Worm (Caenorhabditis elegans) whole organism, late embryonic: Measurements from ENCODE around the gene ZK622.4.

Experiments used
- T23F11.4 ChIP-seq: fragments of 200-800 bp; sonication (Bioruptor generic); optimal IDR thresholded peaks from 2 replicates; lab custom pipeline; 2018; ENCODE audit warnings: mild to moderate bottlenecking, missing genetic modification characterization, missing compliant biosample characterization
- ama-1 ChIP-seq: fragments of 150-350 bp; optimal IDR thresholded peaks from 2 replicates; lab custom pipeline; 2014
- dmd-4 ChIP-seq: sonication (generic microtip); optimal IDR thresholded peaks from 2 replicates; lab custom pipeline; 2016; ENCODE audit warnings: borderline replicate concordance, missing genetic modification characterization, missing compliant biosample characterization
- unc-86 ChIP-seq: sonication (generic microtip); optimal IDR thresholded peaks from 2 replicates; lab custom pipeline; 2016; ENCODE audit warnings: missing genetic modification characterization, missing compliant biosample characterization

ce11 chrII:5281137-5281536 lies 11.4 kb upstream of the ZK622.4 start:
- TF ChIP-seq dmd-4 (tag; lab: Kevin White, UChicago) (no peak), T23F11.4 (GFP tag; lab: Kevin White, UChicago) (no peak), ama-1 (lab: Kevin White, UChicago) (no peak), unc-86 (no peak)
